Fruit fly (Drosophila melanogaster) whole organism, embryonic: Measurements from ENCODE around the gene CG9166.

Experiments
- B-H2 ChIP-seq: fragments of 200-800 bp; sonication (Bioruptor generic); optimal IDR thresholded peaks from 2 replicates; lab custom pipeline; 2018; ENCODE audit warnings: missing biosample characterization, mild to moderate bottlenecking, missing genetic modification characterization
- CG10431 ChIP-seq: fragments of 200-800 bp; sonication (Bioruptor generic); optimal IDR thresholded peaks from 3 replicates; lab custom pipeline; 2018; ENCODE audit warnings: missing biosample characterization, mild to moderate bottlenecking, missing genetic modification characterization
- CG10462 ChIP-seq: fragments of 200-800 bp; sonication (Bioruptor generic); optimal IDR thresholded peaks from 2 replicates; lab custom pipeline; 2016; ENCODE audit warnings: missing biosample characterization, missing genetic modification characterization
- CG10543 ChIP-seq: fragments of 200-800 bp; sonication (Bioruptor generic); optimal IDR thresholded peaks from 3 replicates; lab custom pipeline; 2017; ENCODE audit warnings: missing biosample characterization, mild to moderate bottlenecking, missing genetic modification characterization, moderate library complexity
- CG10565 ChIP-seq: fragments of 200-800 bp; sonication (Bioruptor generic); optimal IDR thresholded peaks from 3 replicates; lab custom pipeline; 2016; ENCODE audit warnings: missing biosample characterization, mild to moderate bottlenecking, missing genetic modification characterization
- CG11504 ChIP-seq: fragments of 200-800 bp; sonication (Bioruptor generic); optimal IDR thresholded peaks from 3 replicates; lab custom pipeline; 2019; ENCODE audit warnings: missing biosample characterization, mild to moderate bottlenecking, missing genetic modification characterization, moderate library complexity
- CG12155 ChIP-seq: fragments of 200-800 bp; sonication (Bioruptor generic); optimal IDR thresholded peaks from 3 replicates; lab custom pipeline; 2016; ENCODE audit warnings: missing biosample characterization, missing genetic modification characterization
- CG15514 ChIP-seq: fragments of 200-800 bp; sonication (Bioruptor generic); optimal IDR thresholded peaks from 3 replicates; lab custom pipeline; 2017; ENCODE audit warnings: missing biosample characterization, missing genetic modification characterization, mild to moderate bottlenecking, moderate library complexity, missing genetic modification reagents
- CG16815 ChIP-seq: fragments of 200-800 bp; sonication (Bioruptor generic); optimal IDR thresholded peaks from 3 replicates; lab custom pipeline; 2017; ENCODE audit warnings: missing biosample characterization, mild to moderate bottlenecking, missing genetic modification characterization
- CG1832 ChIP-seq: fragments of 200-800 bp; sonication (Bioruptor generic); optimal IDR thresholded peaks from 2 replicates; lab custom pipeline; 2017; ENCODE audit warnings: missing biosample characterization, mild to moderate bottlenecking, missing genetic modification characterization, inconsistent platforms
- CG31388 ChIP-seq: fragments of 200-800 bp; sonication (Bioruptor generic); optimal IDR thresholded peaks from 2 replicates; lab custom pipeline; 2016; ENCODE audit warnings: missing biosample characterization, missing genetic modification characterization
- CG34376 ChIP-seq: fragments of 200-800 bp; sonication (Bioruptor generic); optimal IDR thresholded peaks from 2 replicates; lab custom pipeline; 2018; ENCODE audit warnings: missing biosample characterization, mild to moderate bottlenecking, missing genetic modification characterization
- CG9215 ChIP-seq: fragments of 200-800 bp; sonication (Bioruptor generic); IDR thresholded peaks from 2 replicates; pipeline ENCODE4 v1.3.6; 2022; ENCODE audit warnings: missing biosample characterization, missing genetic modification characterization
- Deaf1 ChIP-seq: fragments of 200-800 bp; optimal IDR thresholded peaks from 3 replicates; lab custom pipeline; 2019; ENCODE audit warnings: missing biosample characterization, mild to moderate bottlenecking, missing genetic modification characterization, moderate library complexity
- Ets65A ChIP-seq: fragments of 200-800 bp; sonication (Bioruptor generic); peaks from one replicate; lab custom pipeline; 2016; ENCODE audit warnings: missing biosample characterization, missing genetic modification characterization
- GATAe ChIP-seq: fragments of 200-800 bp; sonication (Bioruptor generic); conservative IDR thresholded peaks from 2 replicates; pipeline ENCODE4 v1.3.6; 2022; ENCODE audit warnings: missing biosample characterization, missing genetic modification characterization
- HmgZ ChIP-seq: fragments of 200-800 bp; sonication (Bioruptor generic); optimal IDR thresholded peaks from 2 replicates; lab custom pipeline; 2018; ENCODE audit warnings: missing biosample characterization, mild to moderate bottlenecking, missing genetic modification characterization
- Pdp1 ChIP-seq, 2 experiments: fragments of 200-800 bp; sonication (Bioruptor generic); optimal IDR thresholded peaks; 3 replicates each; lab custom pipeline; 2016; ENCODE audit warnings: missing biosample characterization in 2 of 2, missing genetic modification characterization in 2 of 2, mild to moderate bottlenecking in 1 of 2, moderate library complexity in 1 of 2
- Rx ChIP-seq: fragments of 200-800 bp; sonication (Bioruptor generic); IDR thresholded peaks from 2 replicates; pipeline ENCODE4 v1.3.6; 2022; ENCODE audit warnings: missing biosample characterization, missing genetic modification characterization
- Sin3A ChIP-seq: fragments of >200 bp; optimal IDR thresholded peaks from 2 replicates; lab custom pipeline; 2018
- Usf ChIP-seq: fragments of 200-800 bp; sonication (Bioruptor generic); optimal IDR thresholded peaks from 2 replicates; lab custom pipeline; 2017; ENCODE audit warnings: missing genotype, missing biosample characterization, missing genetic modification characterization
- cad ChIP-seq: fragments of >200 bp; optimal IDR thresholded peaks from 2 replicates; lab custom pipeline; 2017; ENCODE audit warnings: missing biosample characterization, missing genetic modification characterization
- corto ChIP-seq: fragments of 200-800 bp; sonication (Bioruptor generic); optimal IDR thresholded peaks from 2 replicates; lab custom pipeline; 2016; ENCODE audit warnings: missing biosample characterization, mild to moderate bottlenecking, missing genetic modification characterization, moderate library complexity
- eve ChIP-seq, 2 experiments: fragments of >200 bp; optimal IDR thresholded peaks; 2 replicates each; lab custom pipeline; 2017; ENCODE audit warnings: missing biosample characterization in 2 of 2, missing genetic modification characterization in 2 of 2
- exex ChIP-seq: fragments of 200-800 bp; sonication (Bioruptor generic); optimal IDR thresholded peaks from 4 replicates; lab custom pipeline; 2018; ENCODE audit warnings: missing biosample characterization, mild to moderate bottlenecking, missing genetic modification characterization, moderate library complexity
- gem ChIP-seq: fragments of 200-800 bp; sonication (Bioruptor generic); optimal IDR thresholded peaks from 2 replicates; lab custom pipeline; 2019; ENCODE audit warnings: missing biosample characterization, mild to moderate bottlenecking, missing genetic modification characterization, moderate library complexity
- grn ChIP-seq: fragments of 200-800 bp; sonication (Bioruptor generic); optimal IDR thresholded peaks from 3 replicates; lab custom pipeline; 2017; ENCODE audit warnings: missing biosample characterization, missing genetic modification characterization
- ham ChIP-seq: fragments of 200-800 bp; sonication (Bioruptor generic); IDR thresholded peaks from 2 replicates; pipeline ENCODE4 v1.3.6; 2022; ENCODE audit warnings: missing biosample characterization, missing genetic modification characterization
- lmd ChIP-seq: fragments of 200-800 bp; sonication (Bioruptor generic); IDR thresholded peaks from 2 replicates; pipeline ENCODE4 v1.3.6; 2022; ENCODE audit warnings: missing biosample characterization, missing genetic modification characterization
- lov ChIP-seq, 2 experiments: fragments of 200-800 bp in 1 of 2; fragments of >200 bp in 1 of 2; sonication (Bioruptor generic) in 1 of 2; IDR thresholded peaks in 1 of 2; optimal IDR thresholded peaks in 1 of 2; 2 replicates in 1 of 2; 3 replicates in 1 of 2; pipeline versions ENCODE4 v1.3.6 to Lab custom; 2017 to 2022; ENCODE audit warnings: missing biosample characterization in 1 of 2, missing genetic modification characterization in 1 of 2
- mirr ChIP-seq: fragments of 200-800 bp; sonication (Bioruptor generic); optimal IDR thresholded peaks from 3 replicates; lab custom pipeline; 2018; ENCODE audit warnings: missing biosample characterization, mild to moderate bottlenecking, missing genetic modification characterization
- otp ChIP-seq: fragments of 200-800 bp; sonication (Bioruptor generic); IDR thresholded peaks from 3 replicates; pipeline ENCODE4, ENCODE4 v1.3.6; 2022; ENCODE audit warnings: missing biosample characterization, missing genetic modification characterization
- rib ChIP-seq: fragments of 200-800 bp; sonication (Bioruptor generic); IDR thresholded peaks from 2 replicates; pipeline ENCODE4 v1.3.6; 2022; ENCODE audit warnings: missing biosample characterization, missing genetic modification characterization
- sd ChIP-seq: fragments of 200-800 bp; sonication (Bioruptor generic); optimal IDR thresholded peaks from 3 replicates; lab custom pipeline; 2018; ENCODE audit warnings: missing biosample characterization, mild to moderate bottlenecking, missing genetic modification characterization, moderate library complexity
- sens ChIP-seq: fragments of 200-800 bp; sonication (Bioruptor generic); peaks from one replicate; lab custom pipeline; 2016; ENCODE audit warnings: missing biosample characterization, missing genetic modification characterization
- stc ChIP-seq: fragments of 200-800 bp; sonication (Bioruptor generic); IDR thresholded peaks from 2 replicates; pipeline ENCODE4 v1.3.6; 2022; ENCODE audit warnings: missing biosample characterization, missing genetic modification characterization
- sug ChIP-seq: fragments of 200-800 bp; optimal IDR thresholded peaks from 2 replicates; lab custom pipeline; 2019; ENCODE audit warnings: missing biosample characterization, mild to moderate bottlenecking, missing genetic modification characterization, moderate library complexity
- tna ChIP-seq: fragments of 200-800 bp; sonication (Bioruptor generic); IDR thresholded peaks from 2 replicates; pipeline ENCODE4 v1.3.6; 2022; ENCODE audit warnings: missing biosample characterization, missing genetic modification characterization; ENCODE audit not compliant: partially characterized antibody
- vnd ChIP-seq: fragments of 200-800 bp; sonication (Bioruptor generic); IDR thresholded peaks from 3 replicates; pipeline ENCODE4 v1.3.6; 2022; ENCODE audit warnings: missing biosample characterization, missing genetic modification characterization; ENCODE audit not compliant: partially characterized antibody
- zfh1 ChIP-seq: fragments of 200-800 bp; sonication (Bioruptor generic); IDR thresholded peaks from 3 replicates; pipeline ENCODE4 v1.3.6; 2022; ENCODE audit warnings: missing biosample characterization, missing genetic modification characterization

Gene CG9166

dm6 chr3L:1324818-1325625, 25.9 kb upstream of the CG9166 start:
- 0 out of 3 replicates have a peak, but pooled peaks have one; percentile 17 for TF ChIP-seq zfh1 (GFP tag; lab: Robert Waterston, UW)
- peak; percentile 89 for TF ChIP-seq CG34376 (GFP tag; lab: Kevin White, UChicago)
- 0 out of 2 replicates have a peak, but pooled peaks have one; percentile 11 for TF ChIP-seq CG9215
- no peak for TF ChIP-seq CG11504 (tag; lab: Kevin White, UChicago)
- peak; percentile 27 for TF ChIP-seq Ets65A (GFP tag; lab: Kevin White, UChicago)
- TF ChIP-seq mirr, result peak; percentile 68
- no peak for TF ChIP-seq ham (GFP tag; lab: Robert Waterston, UW)
- peak; percentile 47 for TF ChIP-seq CG10543 (GFP tag; lab: Kevin White, UChicago)
- peak; percentile 43; the same call in 1 of the 2 replicates for TF ChIP-seq rib
- TF ChIP-seq CG10565 (GFP tag; lab: Kevin White, UChicago), result no peak
- no peak for TF ChIP-seq gem
- TF ChIP-seq exex (tag; lab: Kevin White, UChicago), result peak; percentile 77
- TF ChIP-seq Usf (GFP tag; lab: Kevin White, UChicago), result no peak
- peak; percentile 25 for TF ChIP-seq cad
- no peak for TF ChIP-seq CG16815 (GFP tag; lab: Kevin White, UChicago)
- peak; percentile 84 for TF ChIP-seq GATAe (GFP tag; lab: Robert Waterston, UW)
- peak in 1 of 2 experiments; percentile 91 for TF ChIP-seq Pdp1 (GFP tag; optimal IDR thresholded peaks at IDR 0.05; lab: Kevin White, UChicago)
- TF ChIP-seq tna, result no peak
- TF ChIP-seq Sin3A (lab: Kevin White, UChicago), result no peak
- peak; percentile 16 for TF ChIP-seq corto
- TF ChIP-seq otp (GFP tag; lab: Robert Waterston, UW), result no peak
- no peak for TF ChIP-seq lov (optimal IDR thresholded peaks at IDR 0.05; lab: Kevin White, UChicago)
- no peak for TF ChIP-seq lov (GFP tag; IDR thresholded peaks at IDR 0.05; lab: Robert Waterston, UW)
- TF ChIP-seq CG12155, result no peak
- no peak for TF ChIP-seq CG15514
- no peak for TF ChIP-seq CG10431 (GFP tag; lab: Kevin White, UChicago)
- peak; percentile 1 for TF ChIP-seq B-H2 (GFP tag; lab: Kevin White, UChicago)
- no peak for TF ChIP-seq eve (GFP tag; optimal IDR thresholded peaks at IDR 0.05; lab: Kevin White, UChicago)
- peak; percentile 8 for TF ChIP-seq HmgZ (tag; lab: Kevin White, UChicago)
- peak; percentile 73 for TF ChIP-seq sd (tag; lab: Kevin White, UChicago)
- TF ChIP-seq CG1832 (GFP tag; lab: Kevin White, UChicago), result no peak
- TF ChIP-seq Deaf1 (tag; lab: Kevin White, UChicago), result peak; percentile 18
- TF ChIP-seq vnd (GFP tag; lab: Robert Waterston, UW), result 0 out of 3 replicates have a peak, but pooled peaks have one; percentile 10
- no peak for TF ChIP-seq lmd (GFP tag; lab: Robert Waterston, UW)
- no peak for TF ChIP-seq stc (GFP tag; lab: Robert Waterston, UW)
- TF ChIP-seq sens (GFP tag; lab: Kevin White, UChicago), result no peak
- TF ChIP-seq, all 482 proteins: peak for 17

- peak; percentile 61 for TF ChIP-seq sug (tag; lab: Kevin White, UChicago)
- TF ChIP-seq CG31388 (GFP tag; lab: Kevin White, UChicago), result no peak
- peak; percentile 82 for TF ChIP-seq exex (tag; lab: Kevin White, UChicago)
- TF ChIP-seq GATAe (GFP tag; lab: Robert Waterston, UW), result 0 out of 2 replicates have a peak, but pooled peaks have one; percentile 38
- peak; percentile 48 for TF ChIP-seq grn
- no peak for TF ChIP-seq Rx (GFP tag; lab: Robert Waterston, UW)
- TF ChIP-seq CG10462 (GFP tag; lab: Kevin White, UChicago), result no peak
Measured at dm6 chr3L:1325626-1325937, 25.3 kb upstream of the CG9166 start.
